Fruit fly (Drosophila melanogaster) whole organism, wandering third instar larva: ENCODE data around the gene arm.

Experiments
- Abd-B ChIP-seq: fragments of >200 bp; optimal IDR thresholded peaks from 2 replicates; lab custom pipeline; 2017; ENCODE audit warnings: missing biosample characterization, missing genetic modification characterization
- HLH106 ChIP-seq: fragments of 200-800 bp; optimal IDR thresholded peaks from 3 replicates; lab custom pipeline; 2019; ENCODE audit warnings: missing biosample characterization, mild to moderate bottlenecking, missing genetic modification characterization, moderate library complexity
- Hnf4 ChIP-seq: fragments of 200-800 bp; sonication (Bioruptor generic); optimal IDR thresholded peaks from 2 replicates; lab custom pipeline; 2016; ENCODE audit warnings: missing biosample characterization, mild to moderate bottlenecking, missing genetic modification characterization
- Mio ChIP-seq: sonication (Bioruptor generic); optimal IDR thresholded peaks from 2 replicates; lab custom pipeline; 2016; ENCODE audit warnings: missing biosample characterization, missing genetic modification characterization
- Myc ChIP-seq: fragments of >200 bp; optimal IDR thresholded peaks from 2 replicates; lab custom pipeline; 2017
- OdsH ChIP-seq: fragments of 200-800 bp; sonication (Bioruptor generic); optimal IDR thresholded peaks from 2 replicates; lab custom pipeline; 2016; ENCODE audit warnings: missing biosample characterization, mild to moderate bottlenecking, missing genetic modification characterization
- dl ChIP-seq, 2 experiments: fragments of 175-275, 200-275 bp in 1 of 2; fragments of 200-275 bp in 1 of 2; sonication (Bioruptor generic); optimal IDR thresholded peaks; lab custom pipeline; 2018; ENCODE audit warnings: mild to moderate bottlenecking in 2 of 2, missing biosample characterization in 2 of 2, missing genetic modification characterization in 2 of 2, moderate library complexity in 2 of 2; ENCODE audit not compliant: partially characterized antibody in 2 of 2, insufficient read depth in 1 of 2
- usp ChIP-seq: fragments of >200 bp; optimal IDR thresholded peaks from 2 replicates; lab custom pipeline; 2017; ENCODE audit warnings: missing biosample characterization, missing genetic modification characterization
- woc ChIP-seq: sonication (Bioruptor generic); optimal IDR thresholded peaks from 2 replicates; lab custom pipeline; 2016; ENCODE audit warnings: missing biosample characterization, mild to moderate bottlenecking, missing genetic modification characterization

dm6 chrX:1858867-1859266 is 41.6 kb downstream of the arm start, which contains the start of gene Lamtor5:
- TF ChIP-seq Myc (no peak), Hnf4 (GFP tag; lab: Kevin White, UChicago) (peak; percentile 58), Abd-B (GFP tag; lab: Kevin White, UChicago) (no peak), usp (no peak), dl (GFP tag; optimal IDR thresholded peaks at IDR 0.05; lab: Kevin White, UChicago; ENCODE audit: insufficient read depth in 1 of 2, partially characterized antibody in 2 of 2) (no peak), woc (peak; percentile 68), OdsH (GFP tag; lab: Kevin White, UChicago) (no peak), Mio (no peak), HLH106 (peak; percentile 57)
